Fruit fly (Drosophila melanogaster): Measurements from ENCODE around the gene CG2924.
A peak's percentile ranks its signal among the peaks of the same experiment; 100 is the strongest.

Gene CG2924

DNA sequence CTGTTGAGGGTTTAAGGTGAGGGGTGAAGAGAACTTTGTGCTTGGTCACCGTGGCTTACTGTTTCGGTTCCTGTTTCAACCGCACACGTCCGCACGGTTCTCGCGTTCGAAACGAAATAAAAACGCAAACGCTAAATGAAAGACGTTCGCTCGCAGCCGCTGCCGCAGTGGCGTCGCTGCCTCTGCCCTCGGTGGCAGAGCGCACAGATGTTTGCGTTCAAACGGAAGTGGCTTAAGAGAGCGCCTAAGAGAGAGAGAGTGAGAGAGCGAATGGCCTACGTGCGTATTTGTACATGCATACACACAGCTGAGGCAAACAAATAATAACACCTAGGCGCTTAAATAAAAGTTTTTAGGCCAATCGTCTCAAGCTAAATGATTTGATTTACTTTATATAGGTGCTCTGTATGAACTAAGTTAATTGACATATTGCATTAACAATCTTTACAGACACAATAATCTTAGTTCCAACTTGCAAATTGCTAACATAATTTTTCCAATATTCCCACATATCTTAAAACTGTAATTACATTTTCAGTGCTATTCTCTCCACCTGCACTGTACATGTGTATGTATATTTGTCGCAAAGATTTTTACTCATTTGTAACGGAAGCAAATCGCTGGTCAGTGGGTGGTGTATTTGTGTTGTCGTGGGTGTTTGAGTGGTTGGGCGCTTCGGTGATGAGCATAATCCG, 22.9 kb upstream of the CG2924 start, which contains the start of gene CG2865 (continued):
- TF ChIP-seq E2f2 (GFP tag; IDR thresholded peaks at IDR 0.05) (peak; percentile 73), Mad (GFP tag; optimal IDR thresholded peaks at IDR 0.05) (peak; percentile 58), gsb-n (tag; optimal IDR thresholded peaks at IDR 0.05) (peak; percentile 94), tgo (GFP tag; IDR thresholded peaks at IDR 0.05) (peak; percentile 92), B-H1 (GFP tag; IDR thresholded peaks at IDR 0.05) (peak; percentile 69), CG7928 (GFP tag; optimal IDR thresholded peaks at IDR 0.05) (peak; percentile 74), CG43689 (GFP tag; IDR thresholded peaks at IDR 0.05) (peak; percentile 64), exex (tag; optimal IDR thresholded peaks at IDR 0.05) (peak; percentile 88), Sox102F (GFP tag; optimal IDR thresholded peaks at IDR 0.05) (peak; percentile 93), disco-r (GFP tag; optimal IDR thresholded peaks at IDR 0.05) (peak; percentile 93), CG12236 (GFP tag; optimal IDR thresholded peaks at IDR 0.05) (peak; percentile 79), klu (GFP tag; IDR thresholded peaks at IDR 0.05) (peak; percentile 85), NC2α (GFP tag; optimal IDR thresholded peaks at IDR 0.05) (peak; percentile 72), Sin3A (optimal IDR thresholded peaks at IDR 0.05) (no peak), Med (GFP tag) (peak; percentile 98), lmd (GFP tag; IDR thresholded peaks at IDR 0.05) (peak; percentile 91), Atf-2 (GFP tag; optimal IDR thresholded peaks at IDR 0.05) (peak; percentile 82), CG4424 (GFP tag; optimal IDR thresholded peaks at IDR 0.05) (peak; percentile 91), CG5245 (GFP tag; optimal IDR thresholded peaks at IDR 0.05) (peak; percentile 71), CG4707 (GFP tag; optimal IDR thresholded peaks at IDR 0.05) (peak; percentile 68), CG6689 (GFP tag; IDR thresholded peaks at IDR 0.05) (peak; percentile 91), tx (GFP tag; optimal IDR thresholded peaks at IDR 0.05) (peak; percentile 87), Hmx (GFP tag; optimal IDR thresholded peaks at IDR 0.05) (peak; percentile 80), CG18619 (GFP tag; optimal IDR thresholded peaks at IDR 0.05) (peak; percentile 94), ac (GFP tag; optimal IDR thresholded peaks at IDR 0.05) (peak; percentile 77), cad (GFP tag; optimal IDR thresholded peaks at IDR 0.05) (no peak), dpn (GFP tag; optimal IDR thresholded peaks at IDR 0.05) (peak; percentile 92 to 94), eve (GFP tag; optimal IDR thresholded peaks at IDR 0.05) (peak in 1 of 2 experiments; percentile 99), CkIIα-i1 (GFP tag; IDR thresholded peaks at IDR 0.05) (0 out of 2 replicates have a peak, but pooled peaks have one; percentile 7), CG8944 (GFP tag; optimal IDR thresholded peaks at IDR 0.05) (peak; percentile 85), CHES-1-like (GFP tag; optimal IDR thresholded peaks at IDR 0.05) (peak; percentile 96), Hr78 (GFP tag; optimal IDR thresholded peaks at IDR 0.05) (peak in 1 of 2 experiments; percentile 89), Max (GFP tag; optimal IDR thresholded peaks at IDR 0.05) (peak; percentile 91), CG13296 (GFP tag; optimal IDR thresholded peaks at IDR 0.05) (peak; percentile 98), CG31441 (GFP tag; IDR thresholded peaks at IDR 0.05) (peak; percentile 96), hkb (optimal IDR thresholded peaks at IDR 0.05) (no peak), hkb (GFP tag; IDR thresholded peaks at IDR 0.05) (peak; percentile 92), Hey (tag; optimal IDR thresholded peaks at IDR 0.05) (peak; percentile 88), Mes4 (GFP tag; optimal IDR thresholded peaks at IDR 0.05) (peak; percentile 84), TFAM (GFP tag; optimal IDR thresholded peaks at IDR 0.05) (peak; percentile 57), sim (GFP tag; IDR thresholded peaks at IDR 0.05) (peak; percentile 77; the same call in 1 of the 2 replicates), sob (GFP tag; IDR thresholded peaks at IDR 0.05) (peak; percentile 89), zen (tag; optimal IDR thresholded peaks at IDR 0.05) (peak; percentile 91), tin (GFP tag; optimal IDR thresholded peaks at IDR 0.05) (peak; percentile 87), CG17186 (GFP tag; optimal IDR thresholded peaks at IDR 0.05) (peak; percentile 78), MESR4 (GFP tag; optimal IDR thresholded peaks at IDR 0.05) (peak; percentile 3), grn (GFP tag; optimal IDR thresholded peaks at IDR 0.05) (peak; percentile 66), oc (tag; optimal IDR thresholded peaks at IDR 0.05) (peak; percentile 88), Awh (GFP tag; IDR thresholded peaks at IDR 0.05) (peak; percentile 67; the same call in 1 of the 2 replicates), CG31388 (GFP tag; optimal IDR thresholded peaks at IDR 0.05) (peak; percentile 58), CG11398 (GFP tag; optimal IDR thresholded peaks at IDR 0.05) (peak; percentile 89)

Measured in whole organism, embryonic.